Worm (Caenorhabditis elegans): Measurements from ENCODE around the gene H20J04.9.

DNA sequence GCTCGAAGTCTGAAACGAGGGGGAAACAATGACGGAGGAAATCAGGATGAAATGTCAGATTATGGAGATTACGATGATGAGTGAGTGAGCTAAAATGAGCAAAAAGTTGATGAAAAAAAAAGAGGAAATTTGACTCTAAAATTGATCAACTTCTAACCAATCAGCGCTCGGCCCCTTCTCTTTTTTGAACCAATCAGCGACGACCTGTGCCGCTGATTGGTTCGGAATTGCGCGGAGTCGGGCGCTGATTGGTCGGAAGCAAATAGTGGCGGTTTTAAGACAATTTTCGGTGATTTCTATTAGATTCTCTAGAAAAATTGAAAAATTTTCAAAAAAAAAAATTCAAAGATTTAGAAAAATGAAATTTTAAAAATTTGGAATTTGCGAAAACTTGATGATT, 13.3 kb upstream of the H20J04.9 start:
- TF ChIP-seq nhr-11 (tag; optimal IDR thresholded peaks at IDR 0.05) (no peak), eor-1 (tag; optimal IDR thresholded peaks at IDR 0.05) (no peak), nhr-67 (tag; optimal IDR thresholded peaks at IDR 0.05) (no peak), egl-5 (tag; optimal IDR thresholded peaks at IDR 0.05) (no peak), snpc-4 (tag; optimal IDR thresholded peaks at IDR 0.05) (no peak)
